Worm (Caenorhabditis elegans) whole organism, L1 larva: ENCODE data around the gene pho-14.

ENCODE experiments used
- ama-1 ChIP-seq: fragments of 150-350 bp; optimal IDR thresholded peaks from 2 replicates; lab custom pipeline; 2014
- ceh-82 ChIP-seq, 3 experiments: fragments of 150-350 bp in 1 of 3; sonication (generic microtip) in 2 of 3; optimal IDR thresholded peaks; 2 replicates each; lab custom pipeline; 2014 to 2017; ENCODE audit warnings: missing biosample characterization in 3 of 3, missing genetic modification characterization in 3 of 3
- dpl-1 ChIP-seq, 3 experiments: fragments of 150-350 bp in 2 of 3; sonication (generic microtip) in 1 of 3; optimal IDR thresholded peaks; 2 replicates each; lab custom pipeline; 2014 to 2017; ENCODE audit warnings: missing biosample characterization in 3 of 3, missing genetic modification characterization in 3 of 3, missing genetic modification reagents in 3 of 3
- dsc-1 ChIP-seq: sonication (generic microtip); optimal IDR thresholded peaks from 2 replicates; lab custom pipeline; 2016; ENCODE audit warnings: mild to moderate bottlenecking, missing genetic modification characterization, missing compliant biosample characterization
- nhr-11 ChIP-seq: fragments of 150-350 bp; optimal IDR thresholded peaks from 2 replicates; lab custom pipeline; 2014; ENCODE audit warnings: missing biosample characterization, missing genetic modification characterization
- sox-4 ChIP-seq: sonication (generic microtip); optimal IDR thresholded peaks from 2 replicates; lab custom pipeline; 2016; ENCODE audit warnings: missing genetic modification characterization, missing compliant biosample characterization
- unc-62 ChIP-seq: fragments of 150-350 bp; optimal IDR thresholded peaks from 2 replicates; lab custom pipeline; 2014; ENCODE audit warnings: missing biosample characterization, missing genetic modification reagents, missing genetic modification characterization
- unc-98 ChIP-seq: fragments of 200-800 bp; sonication (Bioruptor generic); IDR thresholded peaks from 2 replicates; pipeline ENCODE4 v1.3.6; 2022; ENCODE audit warnings: missing genetic modification characterization, missing compliant biosample characterization

ce11 chrII:1130241-1130640, 29.6 kb upstream of the pho-14 start:
- TF ChIP-seq dpl-1 (GFP tag; optimal IDR thresholded peaks at IDR 0.05; lab: Kevin White, UChicago) (no peak), unc-98 (GFP tag; lab: Robert Waterston, UW) (no peak), sox-4 (tag; lab: Kevin White, UChicago) (no peak), unc-62 (no peak), ceh-82 (tag; optimal IDR thresholded peaks at IDR 0.05; lab: Kevin White, UChicago) (no peak), dsc-1 (tag; lab: Kevin White, UChicago) (no peak), ama-1 (lab: Kevin White, UChicago) (no peak), nhr-11 (tag; lab: Kevin White, UChicago) (no peak)
